Fruit fly (Drosophila melanogaster): ENCODE results near the gene Rb97D.

Rb97D gene

dm6 chr3R:26887155-26887554 is 11.6 kb upstream of the Rb97D start (continued):
- TF ChIP-seq en (GFP tag; optimal IDR thresholded peaks at IDR 0.05) = no peak
- no peak for TF ChIP-seq Hmx (GFP tag; optimal IDR thresholded peaks at IDR 0.05)
- TF ChIP-seq CG31388 (GFP tag; optimal IDR thresholded peaks at IDR 0.05) = no peak
- TF ChIP-seq Sin3A (optimal IDR thresholded peaks at IDR 0.05) = no peak
- no peak for TF ChIP-seq HLH54F (GFP tag; optimal IDR thresholded peaks at IDR 0.05)

- TF ChIP-seq CG2202 (tag; optimal IDR thresholded peaks at IDR 0.05) (peak; percentile 73), Dfd (GFP tag; optimal IDR thresholded peaks at IDR 0.05) (no peak), her (GFP tag; optimal IDR thresholded peaks at IDR 0.05) (no peak), pros (GFP tag; optimal IDR thresholded peaks at IDR 0.05) (peak; percentile 24), Nf-YA (GFP tag; IDR thresholded peaks at IDR 0.05) (no peak), CG7839 (tag; optimal IDR thresholded peaks at IDR 0.05) (peak; percentile 82), knrl (GFP tag; IDR thresholded peaks at IDR 0.05; ENCODE audit: partially characterized antibody) (no peak), phol (tag; optimal IDR thresholded peaks at IDR 0.05) (peak; percentile 76), CG8924 (tag; optimal IDR thresholded peaks at IDR 0.05) (peak; percentile 87), Side (GFP tag; optimal IDR thresholded peaks at IDR 0.05) (no peak), CG6654 (GFP tag; optimal IDR thresholded peaks at IDR 0.05) (peak; percentile 4), CG6683 (GFP tag; optimal IDR thresholded peaks at IDR 0.05) (peak; percentile 32), chm (GFP tag; IDR thresholded peaks at IDR 0.05) (no peak), trh (GFP tag; optimal IDR thresholded peaks at IDR 0.05) (no peak), E2f2 (GFP tag; IDR thresholded peaks at IDR 0.05) (peak; percentile 31; the same call in 1 of the 2 replicates), rib (GFP tag; IDR thresholded peaks at IDR 0.05) (no peak), aop (GFP tag; IDR thresholded peaks at IDR 0.05) (no peak), CG9727 (GFP tag; optimal IDR thresholded peaks at IDR 0.05) (peak; percentile 80), D (optimal IDR thresholded peaks at IDR 0.05) (no peak), D (GFP tag; optimal IDR thresholded peaks at IDR 0.05) (peak; percentile 82), crc (GFP tag; optimal IDR thresholded peaks at IDR 0.05) (no peak), CG8388 (GFP tag; optimal IDR thresholded peaks at IDR 0.05) (peak; percentile 77), CG2116 (GFP tag; optimal IDR thresholded peaks at IDR 0.05) (peak; percentile 51), CG8765 (GFP tag; IDR thresholded peaks at IDR 0.05) (peak; percentile 74), CG4730 (GFP tag; IDR thresholded peaks at IDR 0.05) (peak; percentile 44), HLHmδ (GFP tag; optimal IDR thresholded peaks at IDR 0.05) (no peak), Gug (GFP tag; IDR thresholded peaks at IDR 0.05) (peak; percentile 47; the same call in 1 of the 4 replicates), CG34376 (GFP tag; optimal IDR thresholded peaks at IDR 0.05) (no peak), danr (GFP tag; IDR thresholded peaks at IDR 0.05) (no peak), hbn (GFP tag; IDR thresholded peaks at IDR 0.05; ENCODE audit: partially characterized antibody) (no peak), Oaz (GFP tag; IDR thresholded peaks at IDR 0.05) (no peak; the same call in 1 of the 2 replicates), dan (GFP tag; IDR thresholded peaks at IDR 0.05) (no peak), CG12744 (GFP tag; optimal IDR thresholded peaks at IDR 0.05) (no peak), CTCF (GFP tag; optimal IDR thresholded peaks at IDR 0.05) (peak; percentile 21), kah (GFP tag; optimal IDR thresholded peaks at IDR 0.05) (peak; percentile 62), CG17328 (GFP tag; IDR thresholded peaks at IDR 0.05) (peak; percentile 68), fru (optimal IDR thresholded peaks at IDR 0.05) (no peak), Hr3 (GFP tag; optimal IDR thresholded peaks at IDR 0.05) (peak; percentile 61), nau (GFP tag; optimal IDR thresholded peaks at IDR 0.05) (peak; percentile 43), Ada2b (GFP tag; IDR thresholded peaks at IDR 0.05) (peak; percentile 27; the same call in 1 of the 2 replicates), Sox102F (GFP tag; optimal IDR thresholded peaks at IDR 0.05) (peak; percentile 68), ems (GFP tag; optimal IDR thresholded peaks at IDR 0.05) (no peak), Fer2 (tag; optimal IDR thresholded peaks at IDR 0.05) (peak; percentile 5), CG17912 (GFP tag; optimal IDR thresholded peaks at IDR 0.05) (no peak), Nf-YB (GFP tag; optimal IDR thresholded peaks at IDR 0.05) (peak; percentile 70), mld (GFP tag; IDR thresholded peaks at IDR 0.05; ENCODE audit: partially characterized antibody) (no peak), CG1024 (GFP tag; IDR thresholded peaks at IDR 0.05) (0 out of 2 replicates have a peak, but pooled peaks have one; percentile 22)
Measured at dm6 chr3R:26886283-26886689, 10.7 kb upstream of the Rb97D start.
